Worm (Caenorhabditis elegans) whole organism, L3 larva: Measurements from ENCODE around the gene ugt-49.

Experiments
- R02D3.7 ChIP-seq: fragments of 150-350 bp; optimal IDR thresholded peaks from 2 replicates; lab custom pipeline; 2014; ENCODE audit warnings: missing biosample characterization, missing genetic modification characterization
- aly-2 ChIP-seq: fragments of 150-350 bp; optimal IDR thresholded peaks from 2 replicates; lab custom pipeline; 2014; ENCODE audit warnings: missing biosample characterization, missing genetic modification characterization
- ceh-82 ChIP-seq: fragments of 150-350 bp; optimal IDR thresholded peaks from 2 replicates; lab custom pipeline; 2014; ENCODE audit warnings: missing biosample characterization, missing genetic modification characterization
- ceh-9 ChIP-seq: sonication (generic microtip); optimal IDR thresholded peaks from 2 replicates; lab custom pipeline; 2018; ENCODE audit warnings: missing biosample characterization, missing genetic modification characterization
- egl-27 ChIP-seq: sonication (generic microtip); optimal IDR thresholded peaks from 4 replicates; lab custom pipeline; 2017; ENCODE audit warnings: missing biosample characterization, missing genetic modification reagents, missing genetic modification characterization
- elt-1 ChIP-seq: fragments of 150-350 bp; optimal IDR thresholded peaks from 2 replicates; lab custom pipeline; 2014; ENCODE audit warnings: missing biosample characterization, missing genetic modification characterization
- elt-2 ChIP-seq: sonication (generic microtip); optimal IDR thresholded peaks from 2 replicates; lab custom pipeline; 2016; ENCODE audit warnings: missing genetic modification reagents, mild to moderate bottlenecking, missing genetic modification characterization, missing compliant biosample characterization
- elt-3 ChIP-seq, 3 experiments: fragments of 150-350 bp in 1 of 3; sonication (generic microtip) in 2 of 3; optimal IDR thresholded peaks; 2 replicates in 2 of 3; 4 replicates in 1 of 3; lab custom pipeline; 2014 to 2017; ENCODE audit warnings: missing biosample characterization in 3 of 3, missing genetic modification characterization in 3 of 3
- fkh-10 ChIP-seq: sonication (generic microtip); optimal IDR thresholded peaks from 2 replicates; lab custom pipeline; 2017; ENCODE audit warnings: missing biosample characterization, missing genetic modification reagents, missing genetic modification characterization
- fkh-2 ChIP-seq: fragments of 150-350 bp; optimal IDR thresholded peaks from 2 replicates; lab custom pipeline; 2014; ENCODE audit warnings: missing biosample characterization, missing genetic modification reagents, missing genetic modification characterization
- fos-1 ChIP-seq: fragments of 150-350 bp; optimal IDR thresholded peaks from 2 replicates; lab custom pipeline; 2014; ENCODE audit warnings: missing biosample characterization, missing genetic modification characterization
- hmg-11 ChIP-seq: sonication (generic microtip); optimal IDR thresholded peaks from 2 replicates; lab custom pipeline; 2016; ENCODE audit warnings: missing genetic modification characterization, missing compliant biosample characterization
- lin-15B ChIP-seq: fragments of 150-350 bp; optimal IDR thresholded peaks from 2 replicates; lab custom pipeline; 2014; ENCODE audit warnings: missing biosample characterization, missing genetic modification characterization
- lsy-12 ChIP-seq: sonication (generic microtip); optimal IDR thresholded peaks from 2 replicates; lab custom pipeline; 2016; ENCODE audit warnings: mild to moderate bottlenecking, missing genetic modification characterization, missing compliant biosample characterization
- nfya-1 ChIP-seq: sonication (generic microtip); optimal IDR thresholded peaks from 2 replicates; lab custom pipeline; 2017; ENCODE audit warnings: missing genetic modification characterization, mild to moderate bottlenecking, missing compliant biosample characterization, antibody characterized with exemption, moderate library complexity; ENCODE audit not compliant: insufficient read depth
- nhr-11 ChIP-seq: fragments of 150-350 bp; optimal IDR thresholded peaks from 2 replicates; lab custom pipeline; 2014; ENCODE audit warnings: missing biosample characterization, missing genetic modification characterization
- nhr-12 ChIP-seq: fragments of 150-350 bp; optimal IDR thresholded peaks from 2 replicates; lab custom pipeline; 2014; ENCODE audit warnings: missing biosample characterization, missing genetic modification characterization
- nhr-23 ChIP-seq: fragments of 150-350 bp; optimal IDR thresholded peaks from 2 replicates; lab custom pipeline; 2014; ENCODE audit warnings: missing biosample characterization, missing genetic modification reagents, missing genetic modification characterization
- nhr-28 ChIP-seq: fragments of 150-350 bp; optimal IDR thresholded peaks from 2 replicates; lab custom pipeline; 2014; ENCODE audit warnings: missing biosample characterization, missing genetic modification characterization
- nhr-43 ChIP-seq: sonication (generic microtip); optimal IDR thresholded peaks from 2 replicates; lab custom pipeline; 2016; ENCODE audit warnings: mild to moderate bottlenecking, missing genetic modification characterization, missing compliant biosample characterization; ENCODE audit not compliant: poor library complexity, severe bottlenecking
- nhr-67 ChIP-seq: fragments of 150-350 bp; optimal IDR thresholded peaks from 2 replicates; lab custom pipeline; 2014; ENCODE audit warnings: missing biosample characterization, missing genetic modification characterization
- nhr-76 ChIP-seq: fragments of 150-350 bp; sonication (generic microtip); optimal IDR thresholded peaks from 5 replicates; lab custom pipeline; 2014; ENCODE audit warnings: missing biosample characterization, missing genetic modification characterization
- pha-4 ChIP-seq: fragments of 150-350 bp; optimal IDR thresholded peaks from 2 replicates; lab custom pipeline; 2014; ENCODE audit warnings: missing biosample characterization, missing genetic modification reagents, missing genetic modification characterization
- pqm-1 ChIP-seq: fragments of 150-350 bp; optimal IDR thresholded peaks from 2 replicates; lab custom pipeline; 2017; ENCODE audit warnings: missing biosample characterization, missing genetic modification characterization, inconsistent platforms
- sea-2 ChIP-seq: fragments of 150-350 bp; sonication (generic microtip); optimal IDR thresholded peaks from 4 replicates; lab custom pipeline; 2014; ENCODE audit warnings: missing biosample characterization, missing genetic modification reagents, missing genetic modification characterization
- skn-1 ChIP-seq: fragments of 150-350 bp; optimal IDR thresholded peaks from 2 replicates; lab custom pipeline; 2014; ENCODE audit warnings: missing biosample characterization, missing genetic modification characterization
- snpc-4 ChIP-seq: fragments of 150-350 bp; optimal IDR thresholded peaks from 2 replicates; lab custom pipeline; 2014; ENCODE audit warnings: missing biosample characterization, missing genetic modification characterization
- tbx-2 ChIP-seq: sonication (generic microtip); optimal IDR thresholded peaks from 2 replicates; lab custom pipeline; 2016; ENCODE audit warnings: mild to moderate bottlenecking, missing genetic modification characterization, missing compliant biosample characterization
- unc-39 ChIP-seq: sonication (generic microtip); optimal IDR thresholded peaks from 4 replicates; lab custom pipeline; 2017; ENCODE audit warnings: missing biosample characterization, missing genetic modification characterization
- ztf-11 ChIP-seq: fragments of 150-350 bp; optimal IDR thresholded peaks from 2 replicates; lab custom pipeline; 2014; ENCODE audit warnings: missing biosample characterization, missing genetic modification characterization

Gene ugt-49

ce11 chrV:10338305-10338992, 33.7 kb upstream of the ugt-49 start, which contains the start of gene arx-2 (continued):
- TF ChIP-seq ceh-9 (tag; lab: Kevin White, UChicago) (no peak), nhr-67 (tag; lab: Kevin White, UChicago) (no peak), tbx-2 (no peak), pqm-1 (tag; lab: Kevin White, UChicago) (no peak), fkh-2 (tag; lab: Kevin White, UChicago) (no peak), elt-3 (tag; optimal IDR thresholded peaks at IDR 0.05; lab: Kevin White, UChicago) (no peak), nhr-76 (no peak), nhr-28 (tag; lab: Kevin White, UChicago) (no peak), pha-4 (peak; percentile 82), nhr-11 (tag; lab: Kevin White, UChicago) (no peak), lsy-12 (tag; lab: Kevin White, UChicago) (no peak), egl-27 (tag; lab: Kevin White, UChicago) (no peak), unc-39 (tag; lab: Kevin White, UChicago) (no peak), nfya-1 (tag; lab: Kevin White, UChicago) (peak; percentile 53), R02D3.7 (tag; lab: Kevin White, UChicago) (no peak), nhr-12 (tag; lab: Kevin White, UChicago) (no peak)

- TF ChIP-seq fos-1 (tag; lab: Kevin White, UChicago) (no peak), pqm-1 (tag; lab: Kevin White, UChicago) (peak; percentile 4), egl-27 (tag; lab: Kevin White, UChicago) (no peak)
Observed at ce11 chrV:10339200-10339599, 32.9 kb upstream of the ugt-49 start, which contains the start of gene K07C5.2. K07C5.2 (plus strand) TSS chrV:10339500.

DNA sequence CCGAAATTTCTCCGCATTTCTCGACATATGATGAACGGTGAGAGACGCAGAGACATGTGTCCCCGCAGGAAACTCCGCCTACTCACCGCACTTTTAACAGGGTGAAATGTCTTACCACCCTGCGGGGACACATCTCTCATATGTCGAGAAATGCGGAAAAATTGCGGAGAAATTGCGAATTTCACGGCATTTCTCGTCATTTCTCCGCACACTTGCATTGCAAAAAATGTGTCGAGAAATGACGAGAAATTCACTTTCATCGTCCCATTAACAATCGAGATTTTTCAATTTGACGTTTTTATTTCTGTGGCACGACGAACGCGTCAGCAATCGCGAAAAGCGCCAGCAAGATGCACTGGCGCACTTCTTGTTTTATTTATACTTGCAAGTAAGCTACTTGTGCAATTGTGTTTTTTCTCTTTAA, 30.2 kb upstream of the ugt-49 start, which contains the start of gene K07C5.13:
Gene K07C5.13 (plus strand): TSS at position 151 of the 424 bp plus-strand sequence.
- TF ChIP-seq R02D3.7 (tag; lab: Kevin White, UChicago) (peak; percentile 25), elt-2 (tag; lab: Kevin White, UChicago) (peak; percentile 42), tbx-2 (peak; percentile 51), lsy-12 (tag; lab: Kevin White, UChicago) (peak; percentile 69), lin-15B (tag; lab: Kevin White, UChicago) (peak; percentile 75), snpc-4 (tag; lab: Kevin White, UChicago) (peak; percentile 23), skn-1 (tag; lab: Kevin White, UChicago) (peak; percentile 6), hmg-11 (tag; lab: Kevin White, UChicago) (peak; percentile 2), nhr-23 (tag; lab: Kevin White, UChicago) (peak; percentile 9), nfya-1 (tag; lab: Kevin White, UChicago) (peak; percentile 26), pha-4 (peak; percentile 53), nhr-43 (tag; lab: Kevin White, UChicago) (peak; percentile 46)

ce11 chrV:10342904-10343303, 29.2 kb upstream of the ugt-49 start, which contains the start of gene K07C5.3:
K07C5.3 (plus strand) TSS chrV:10343032.
- TF ChIP-seq fkh-10 = no peak
- no peak for TF ChIP-seq R02D3.7 (tag; lab: Kevin White, UChicago)

- no peak for TF ChIP-seq tbx-2
- no peak for TF ChIP-seq elt-1 (tag; lab: Kevin White, UChicago)
- no peak for TF ChIP-seq fkh-10
- no peak for TF ChIP-seq ceh-82 (tag; lab: Kevin White, UChicago)
- TF ChIP-seq nhr-11 (tag; lab: Kevin White, UChicago) = no peak
- TF ChIP-seq pqm-1 (tag; lab: Kevin White, UChicago) = no peak
- TF ChIP-seq lin-15B (tag; lab: Kevin White, UChicago) = no peak
- no peak for TF ChIP-seq fos-1 (tag; lab: Kevin White, UChicago)
- TF ChIP-seq lsy-12 (tag; lab: Kevin White, UChicago) = no peak
- no peak for TF ChIP-seq aly-2 (tag; lab: Kevin White, UChicago)
- TF ChIP-seq pha-4 = no peak
- no peak for TF ChIP-seq fkh-2 (tag; lab: Kevin White, UChicago)
- TF ChIP-seq ztf-11 (tag; lab: Kevin White, UChicago) = no peak
- TF ChIP-seq sea-2 = no peak
Observed at ce11 chrV:10350054-10350453, 22.1 kb upstream of the ugt-49 start, which contains the start of gene K07C5.9. K07C5.9 (minus strand) TSS chrV:10350154.
